Worm (Caenorhabditis elegans) whole organism, L3 larva: ENCODE measurements around the gene C49C3.8.

Experiments used
- egl-27 ChIP-seq: sonication (generic microtip); optimal IDR thresholded peaks from 4 replicates; lab custom pipeline; 2017; ENCODE audit warnings: missing biosample characterization, missing genetic modification reagents, missing genetic modification characterization
- egl-5 ChIP-seq: fragments of 150-350 bp; optimal IDR thresholded peaks from 2 replicates; lab custom pipeline; 2017; ENCODE audit warnings: missing biosample characterization, missing genetic modification reagents, missing genetic modification characterization, inconsistent platforms
- elt-1 ChIP-seq: fragments of 150-350 bp; optimal IDR thresholded peaks from 2 replicates; lab custom pipeline; 2014; ENCODE audit warnings: missing biosample characterization, missing genetic modification characterization
- eor-1 ChIP-seq, 2 experiments: fragments of 150-350 bp; optimal IDR thresholded peaks; 2 replicates each; lab custom pipeline; 2014 to 2018; ENCODE audit warnings: missing biosample characterization in 2 of 2, missing genetic modification characterization in 2 of 2
- fkh-2 ChIP-seq: fragments of 150-350 bp; optimal IDR thresholded peaks from 2 replicates; lab custom pipeline; 2014; ENCODE audit warnings: missing biosample characterization, missing genetic modification reagents, missing genetic modification characterization
- hmg-11 ChIP-seq: sonication (generic microtip); optimal IDR thresholded peaks from 2 replicates; lab custom pipeline; 2016; ENCODE audit warnings: missing genetic modification characterization, missing compliant biosample characterization
- lin-39 ChIP-seq: fragments of 150-350 bp; optimal IDR thresholded peaks from 2 replicates; lab custom pipeline; 2018; ENCODE audit warnings: missing biosample characterization, missing genetic modification reagents, missing genetic modification characterization
- mdl-1 ChIP-seq: fragments of 150-350 bp; optimal IDR thresholded peaks from 2 replicates; lab custom pipeline; 2014; ENCODE audit warnings: missing biosample characterization, missing genetic modification characterization
- mml-1 ChIP-seq: fragments of 150-350 bp; sonication (generic microtip); optimal IDR thresholded peaks from 3 replicates; lab custom pipeline; 2014; ENCODE audit warnings: missing biosample characterization, missing genetic modification characterization
- nfya-1 ChIP-seq: sonication (generic microtip); optimal IDR thresholded peaks from 2 replicates; lab custom pipeline; 2017; ENCODE audit warnings: missing genetic modification characterization, mild to moderate bottlenecking, missing compliant biosample characterization, antibody characterized with exemption, moderate library complexity; ENCODE audit not compliant: insufficient read depth
- nhr-11 ChIP-seq: fragments of 150-350 bp; optimal IDR thresholded peaks from 2 replicates; lab custom pipeline; 2014; ENCODE audit warnings: missing biosample characterization, missing genetic modification characterization
- nhr-237 ChIP-seq: fragments of 150-350 bp; optimal IDR thresholded peaks from 2 replicates; lab custom pipeline; 2014; ENCODE audit warnings: missing biosample characterization, missing genetic modification characterization
- nhr-28 ChIP-seq: fragments of 150-350 bp; optimal IDR thresholded peaks from 2 replicates; lab custom pipeline; 2014; ENCODE audit warnings: missing biosample characterization, missing genetic modification characterization
- nhr-43 ChIP-seq: sonication (generic microtip); optimal IDR thresholded peaks from 2 replicates; lab custom pipeline; 2016; ENCODE audit warnings: mild to moderate bottlenecking, missing genetic modification characterization, missing compliant biosample characterization; ENCODE audit not compliant: poor library complexity, severe bottlenecking
- sea-2 ChIP-seq: fragments of 150-350 bp; sonication (generic microtip); optimal IDR thresholded peaks from 4 replicates; lab custom pipeline; 2014; ENCODE audit warnings: missing biosample characterization, missing genetic modification reagents, missing genetic modification characterization
- unc-39 ChIP-seq: sonication (generic microtip); optimal IDR thresholded peaks from 4 replicates; lab custom pipeline; 2017; ENCODE audit warnings: missing biosample characterization, missing genetic modification characterization
- ztf-11 ChIP-seq: fragments of 150-350 bp; optimal IDR thresholded peaks from 2 replicates; lab custom pipeline; 2014; ENCODE audit warnings: missing biosample characterization, missing genetic modification characterization
- ztf-4 ChIP-seq: fragments of 150-350 bp; optimal IDR thresholded peaks from 2 replicates; lab custom pipeline; 2014; ENCODE audit warnings: missing biosample characterization, missing genetic modification characterization

Gene C49C3.8

ce11 chrIV:17382029-17382428 lies 47.0 kb downstream of the C49C3.8 start, which contains the start of gene C30H6.8:
TSS of gene C30H6.8 (plus strand) at chrIV:17382329.
- TF ChIP-seq nhr-11 (tag; lab: Kevin White, UChicago): no peak

ce11 chrIV:17383046-17383445 lies 48.0 kb downstream of the C49C3.8 start, which contains the start of gene C30H6.12:
TSS of gene C30H6.12 (plus strand) at chrIV:17383346.
- no peak for TF ChIP-seq nhr-43 (tag; lab: Kevin White, UChicago)
- no peak for TF ChIP-seq sea-2 (GFP tag; lab: Kevin White, UChicago)
- no peak for TF ChIP-seq elt-1 (tag; lab: Kevin White, UChicago)
- TF ChIP-seq fkh-2 (tag; lab: Kevin White, UChicago): no peak
- TF ChIP-seq unc-39: no peak
- no peak for TF ChIP-seq nhr-237 (tag; lab: Kevin White, UChicago)
- no peak for TF ChIP-seq egl-5
- no peak for TF ChIP-seq lin-39 (tag; lab: Kevin White, UChicago)
- no peak for TF ChIP-seq mml-1 (tag; lab: Kevin White, UChicago)
- no peak for TF ChIP-seq egl-27 (tag; lab: Kevin White, UChicago)
- TF ChIP-seq ztf-11: no peak
- no peak for TF ChIP-seq nhr-28 (tag; lab: Kevin White, UChicago)
- no peak for TF ChIP-seq mdl-1 (tag; lab: Kevin White, UChicago)
- no peak for TF ChIP-seq eor-1 (tag; optimal IDR thresholded peaks at IDR 0.05; lab: Kevin White, UChicago)
- no peak for TF ChIP-seq hmg-11
- no peak for TF ChIP-seq nfya-1 (tag; lab: Kevin White, UChicago)
- no peak for TF ChIP-seq ztf-4 (tag; lab: Kevin White, UChicago)
